Worm (Caenorhabditis elegans) whole organism, L4 larva: Measurements from ENCODE around the gene T05E12.6.

Source experiments
- daf-16 ChIP-seq, 3 experiments: sonication (generic microtip); optimal IDR thresholded peaks; 2 replicates each; lab custom pipeline; 2016 to 2017; ENCODE audit warnings: missing genetic modification characterization in 3 of 3, missing genetic modification reagents in 3 of 3, mild to moderate bottlenecking in 2 of 3, missing compliant biosample characterization in 2 of 3, missing biosample characterization in 1 of 3, moderate library complexity in 1 of 3
- dmd-9 ChIP-seq: fragments of 200-800 bp; sonication (Bioruptor generic); IDR thresholded peaks from 2 replicates; pipeline ENCODE4 v1.3.6; 2022; ENCODE audit warnings: missing genetic modification reagents, missing genetic modification characterization, missing compliant biosample characterization
- jun-1 ChIP-seq: fragments of 150-350 bp; optimal IDR thresholded peaks from 2 replicates; lab custom pipeline; 2014; ENCODE audit warnings: missing biosample characterization, missing genetic modification reagents, missing genetic modification characterization
- lsy-2 ChIP-seq, 2 experiments: fragments of 150-350 bp in 1 of 2; sonication (generic microtip) in 1 of 2; optimal IDR thresholded peaks; 2 replicates each; lab custom pipeline; 2014 to 2017; ENCODE audit warnings: missing biosample characterization in 2 of 2, missing genetic modification characterization in 2 of 2
- mep-1 ChIP-seq: fragments of 150-350 bp; sonication (generic microtip); optimal IDR thresholded peaks from 3 replicates; lab custom pipeline; 2014; ENCODE audit warnings: missing biosample characterization, missing genetic modification characterization
- nhr-237 ChIP-seq: sonication (generic microtip); optimal IDR thresholded peaks from 2 replicates; lab custom pipeline; 2017; ENCODE audit warnings: missing biosample characterization, missing genetic modification characterization
- nhr-28 ChIP-seq: fragments of 150-350 bp; optimal IDR thresholded peaks from 2 replicates; lab custom pipeline; 2014; ENCODE audit warnings: missing biosample characterization, missing genetic modification characterization
- nhr-48 ChIP-seq: sonication (generic microtip); optimal IDR thresholded peaks from 2 replicates; lab custom pipeline; 2016; ENCODE audit warnings: mild to moderate bottlenecking, missing genetic modification characterization, missing compliant biosample characterization
- php-3 ChIP-seq: fragments of 200-800 bp; sonication (Bioruptor generic); IDR thresholded peaks from 2 replicates; pipeline ENCODE4 v1.3.6; 2022; ENCODE audit warnings: missing genetic modification reagents, missing genetic modification characterization, missing compliant biosample characterization
- snpc-4 ChIP-seq: fragments of 150-350 bp; optimal IDR thresholded peaks from 2 replicates; lab custom pipeline; 2014; ENCODE audit warnings: missing biosample characterization, missing genetic modification characterization
- unc-130 ChIP-seq: sonication (generic microtip); optimal IDR thresholded peaks from 2 replicates; lab custom pipeline; 2016; ENCODE audit warnings: missing genetic modification reagents, missing genetic modification characterization, missing compliant biosample characterization

ce11 chrV:17061585-17061984, 27.7 kb downstream of the T05E12.6 start, which contains the start of gene F28B1.9:
- TF ChIP-seq jun-1 (tag; lab: Kevin White, UChicago) = no peak
- TF ChIP-seq lsy-2 (tag; optimal IDR thresholded peaks at IDR 0.05; lab: Kevin White, UChicago) = no peak
- no peak for TF ChIP-seq daf-16 (GFP tag; optimal IDR thresholded peaks at IDR 0.05; lab: Kevin White, UChicago)
- no peak for TF ChIP-seq daf-16 (tag; optimal IDR thresholded peaks at IDR 0.05; lab: Kevin White, UChicago)
- TF ChIP-seq nhr-28 (tag; lab: Kevin White, UChicago) = no peak
- no peak for TF ChIP-seq nhr-237
- no peak for TF ChIP-seq dmd-9 (GFP tag; lab: Robert Waterston, UW)
- no peak for TF ChIP-seq snpc-4
- no peak for TF ChIP-seq mep-1 (tag; lab: Kevin White, UChicago)
- no peak for TF ChIP-seq nhr-48 (tag; lab: Kevin White, UChicago)
- no peak for TF ChIP-seq php-3
- TF ChIP-seq unc-130 (GFP tag; lab: Kevin White, UChicago) = no peak
